Fruit fly (Drosophila melanogaster) whole organism: ENCODE results near the gene CG13040.

Source experiments
- CG8478 ChIP-seq: fragments of >200 bp; optimal IDR thresholded peaks from 2 replicates; lab custom pipeline; 2018; ENCODE audit warnings: inconsistent platforms
- pan ChIP-seq: fragments of >200 bp; optimal IDR thresholded peaks from 2 replicates; lab custom pipeline; 2017
- psq ChIP-seq: fragments of >200 bp; optimal IDR thresholded peaks from 2 replicates; lab custom pipeline; 2017

DNA sequence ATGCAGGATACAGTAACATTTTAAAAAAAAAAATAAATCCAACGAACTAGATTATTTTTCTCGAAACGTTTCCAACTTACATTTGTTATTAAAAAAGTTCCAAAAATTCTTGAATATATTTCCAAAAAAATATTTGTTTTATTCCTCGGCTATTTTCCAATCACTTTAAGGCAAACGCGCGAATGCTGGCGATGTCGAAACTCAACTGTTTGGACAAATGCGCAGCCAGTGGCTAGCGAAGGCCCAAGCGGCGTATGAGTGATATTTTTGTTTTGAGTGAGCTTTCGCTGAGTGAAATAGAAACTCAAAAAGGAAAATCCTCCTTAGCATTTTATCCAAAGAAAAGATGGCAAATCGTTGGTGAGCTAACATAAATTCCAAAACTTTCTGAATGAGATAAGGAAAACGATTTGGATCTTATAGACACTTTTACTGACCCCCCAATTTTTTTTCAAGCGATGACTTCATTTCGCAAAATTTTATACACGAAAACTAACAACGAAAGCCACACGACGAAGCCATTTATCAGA is 32.7 kb upstream of the CG13040 start, which contains the start of gene ringer:
- no peak for TF ChIP-seq CG8478 (lab: Kevin White, UChicago)
- TF ChIP-seq pan (lab: Kevin White, UChicago), result no peak
- no peak for TF ChIP-seq psq
